Worm (Caenorhabditis elegans) whole organism, midembryonic: ENCODE measurements around the gene C08E8.4.

Experiments used
- T22C8.4 ChIP-seq: fragments of 200-800 bp; sonication (Bioruptor generic); IDR thresholded peaks from 2 replicates; pipeline ENCODE4 v1.3.6; 2022; ENCODE audit warnings: missing genetic modification characterization, missing compliant biosample characterization
- cog-1 ChIP-seq: sonication (generic microtip); optimal IDR thresholded peaks from 2 replicates; lab custom pipeline; 2016; ENCODE audit warnings: missing genetic modification characterization, missing compliant biosample characterization
- flt-1 ChIP-seq: fragments of 200-800 bp; sonication (Bioruptor generic); IDR thresholded peaks from 2 replicates; pipeline ENCODE4 v1.3.6; 2022; ENCODE audit warnings: missing genetic modification characterization, missing compliant biosample characterization
- klf-2 ChIP-seq: fragments of 200-800 bp; sonication (Bioruptor generic); conservative IDR thresholded peaks from 2 replicates; pipeline ENCODE4 v1.3.6; 2022; ENCODE audit warnings: missing genetic modification reagents, missing genetic modification characterization, missing compliant biosample characterization
- med-1 ChIP-seq: sonication (generic microtip); optimal IDR thresholded peaks from 2 replicates; lab custom pipeline; 2017; ENCODE audit warnings: missing genetic modification characterization, mild to moderate bottlenecking, missing compliant biosample characterization, antibody characterized with exemption, missing genetic modification reagents; ENCODE audit not compliant: insufficient read depth
- ref-1 ChIP-seq: fragments of 200-800 bp; sonication (Bioruptor generic); conservative IDR thresholded peaks from 2 replicates; pipeline ENCODE4 v1.3.6; 2022; ENCODE audit warnings: missing genetic modification reagents, missing genetic modification characterization, missing compliant biosample characterization
- tab-1 ChIP-seq: fragments of 200-800 bp; sonication (Bioruptor generic); IDR thresholded peaks from 2 replicates; pipeline ENCODE4 v1.3.6; 2022; ENCODE audit warnings: missing genetic modification characterization, missing compliant biosample characterization
- ztf-23 ChIP-seq: fragments of 200-800 bp; sonication (Bioruptor generic); IDR thresholded peaks from 2 replicates; pipeline ENCODE4 v1.3.6; 2022; ENCODE audit warnings: missing genetic modification reagents, missing genetic modification characterization, missing compliant biosample characterization
- ztf-29 ChIP-seq: fragments of 200-800 bp; sonication (Bioruptor generic); IDR thresholded peaks from 2 replicates; pipeline ENCODE4 v1.3.6; 2022; ENCODE audit warnings: missing genetic modification reagents, missing genetic modification characterization, missing compliant biosample characterization

Gene C08E8.4

ce11 chrV:18410142-18410541 is 38.5 kb downstream of the C08E8.4 start, which contains the start of gene srh-207:
srh-207 (minus strand) TSS chrV:18410242.
- TF ChIP-seq ztf-29 (GFP tag; lab: Robert Waterston, UW) (no peak), ref-1 (GFP tag; lab: Robert Waterston, UW) (no peak), ztf-23 (GFP tag; lab: Robert Waterston, UW) (no peak), T22C8.4 (GFP tag; lab: Robert Waterston, UW) (no peak), med-1 (no peak), tab-1 (GFP tag; lab: Robert Waterston, UW) (no peak), klf-2 (GFP tag; lab: Robert Waterston, UW) (no peak), cog-1 (tag; lab: Kevin White, UChicago) (no peak), flt-1 (GFP tag; lab: Robert Waterston, UW) (no peak)

DNA sequence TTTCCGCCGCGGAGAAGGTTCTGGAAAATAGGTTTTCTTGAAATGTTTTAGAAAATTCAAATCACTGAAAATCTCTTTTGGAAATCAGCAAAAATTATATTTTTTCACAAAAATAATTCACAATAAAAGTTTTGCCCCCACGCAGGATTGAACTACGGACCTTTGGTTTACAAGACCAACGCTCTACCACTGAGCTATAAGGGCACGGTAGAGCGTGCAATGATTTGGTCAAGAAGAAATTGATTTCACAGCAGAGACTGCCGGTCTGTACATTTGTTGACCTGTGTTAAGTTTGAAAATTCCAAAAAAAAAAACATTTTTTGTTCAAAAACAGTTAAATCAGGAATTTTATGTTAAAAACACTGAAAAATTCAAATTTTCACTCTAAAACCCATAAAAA is 40.7 kb downstream of the C08E8.4 start:
- TF ChIP-seq cog-1 (tag; lab: Kevin White, UChicago): no peak
- TF ChIP-seq flt-1 (GFP tag; lab: Robert Waterston, UW): no peak
- TF ChIP-seq ztf-29 (GFP tag; lab: Robert Waterston, UW): no peak
- TF ChIP-seq ref-1 (GFP tag; lab: Robert Waterston, UW): no peak
- TF ChIP-seq tab-1 (GFP tag; lab: Robert Waterston, UW): no peak
- no peak for TF ChIP-seq med-1
- TF ChIP-seq klf-2 (GFP tag; lab: Robert Waterston, UW): no peak
- TF ChIP-seq T22C8.4 (GFP tag; lab: Robert Waterston, UW): no peak
- TF ChIP-seq ztf-23 (GFP tag; lab: Robert Waterston, UW): no peak

ce11 chrV:18412887-18413286 is 41.2 kb downstream of the C08E8.4 start, which contains the start of gene ZK262.2:
ZK262.2 (minus strand) TSS chrV:18412987.
- TF ChIP-seq ztf-29 (GFP tag; lab: Robert Waterston, UW): no peak
- TF ChIP-seq med-1: no peak
- no peak for TF ChIP-seq flt-1 (GFP tag; lab: Robert Waterston, UW)
- no peak for TF ChIP-seq T22C8.4 (GFP tag; lab: Robert Waterston, UW)
- no peak for TF ChIP-seq ref-1 (GFP tag; lab: Robert Waterston, UW)
- TF ChIP-seq klf-2 (GFP tag; lab: Robert Waterston, UW): no peak
- no peak for TF ChIP-seq tab-1 (GFP tag; lab: Robert Waterston, UW)
- TF ChIP-seq cog-1 (tag; lab: Kevin White, UChicago): no peak
- TF ChIP-seq ztf-23 (GFP tag; lab: Robert Waterston, UW): no peak

DNA sequence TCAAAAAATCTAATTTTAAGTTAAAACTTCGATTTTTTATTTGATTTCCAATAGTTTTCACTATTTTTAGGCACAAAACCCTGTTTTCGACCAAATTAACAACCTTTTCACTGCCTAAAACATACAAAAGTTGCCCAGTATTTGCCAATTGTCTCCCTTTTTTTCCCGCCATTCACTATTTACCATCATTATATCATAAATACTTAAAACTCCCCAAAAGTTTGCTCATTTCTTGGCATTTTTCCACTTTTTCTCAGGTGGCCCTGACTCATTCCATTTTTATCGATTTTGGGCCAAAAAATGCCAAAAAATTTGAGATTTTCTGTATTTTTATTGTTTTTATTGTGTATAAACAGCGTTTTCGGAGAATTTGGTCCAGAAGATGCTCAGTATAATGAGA is 42.4 kb downstream of the C08E8.4 start, which contains the start of gene txt-8:
Gene txt-8 (plus strand): TSS at position 301 of the 400 bp plus-strand sequence.
- TF ChIP-seq flt-1 (GFP tag; lab: Robert Waterston, UW) (no peak), ztf-23 (GFP tag; lab: Robert Waterston, UW) (no peak), T22C8.4 (GFP tag; lab: Robert Waterston, UW) (no peak), ztf-29 (GFP tag; lab: Robert Waterston, UW) (no peak), med-1 (no peak), tab-1 (GFP tag; lab: Robert Waterston, UW) (no peak), cog-1 (tag; lab: Kevin White, UChicago) (no peak), klf-2 (GFP tag; lab: Robert Waterston, UW) (no peak), ref-1 (GFP tag; lab: Robert Waterston, UW) (no peak)

- no peak for TF ChIP-seq med-1
- no peak for TF ChIP-seq klf-2 (GFP tag; lab: Robert Waterston, UW)
- TF ChIP-seq cog-1 (tag; lab: Kevin White, UChicago): no peak
- TF ChIP-seq tab-1 (GFP tag; lab: Robert Waterston, UW): no peak
- TF ChIP-seq T22C8.4 (GFP tag; lab: Robert Waterston, UW): no peak
Measured at ce11 chrV:18420797-18421196, 49.2 kb downstream of the C08E8.4 start, which contains the start of gene srj-26. srj-26 (plus strand) TSS chrV:18421097.
